Worm (Caenorhabditis elegans) whole organism, midembryonic: ENCODE measurements around the gene meg-2.

Source experiments
- T22C8.4 ChIP-seq: fragments of 200-800 bp; sonication (Bioruptor generic); IDR thresholded peaks from 2 replicates; pipeline ENCODE4 v1.3.6; 2022; ENCODE audit warnings: missing genetic modification characterization, missing compliant biosample characterization
- cog-1 ChIP-seq: sonication (generic microtip); optimal IDR thresholded peaks from 2 replicates; lab custom pipeline; 2016; ENCODE audit warnings: missing genetic modification characterization, missing compliant biosample characterization
- flt-1 ChIP-seq: fragments of 200-800 bp; sonication (Bioruptor generic); IDR thresholded peaks from 2 replicates; pipeline ENCODE4 v1.3.6; 2022; ENCODE audit warnings: missing genetic modification characterization, missing compliant biosample characterization
- klf-2 ChIP-seq: fragments of 200-800 bp; sonication (Bioruptor generic); conservative IDR thresholded peaks from 2 replicates; pipeline ENCODE4 v1.3.6; 2022; ENCODE audit warnings: missing genetic modification reagents, missing genetic modification characterization, missing compliant biosample characterization
- med-1 ChIP-seq: sonication (generic microtip); optimal IDR thresholded peaks from 2 replicates; lab custom pipeline; 2017; ENCODE audit warnings: missing genetic modification characterization, mild to moderate bottlenecking, missing compliant biosample characterization, antibody characterized with exemption, missing genetic modification reagents; ENCODE audit not compliant: insufficient read depth
- ref-1 ChIP-seq: fragments of 200-800 bp; sonication (Bioruptor generic); conservative IDR thresholded peaks from 2 replicates; pipeline ENCODE4 v1.3.6; 2022; ENCODE audit warnings: missing genetic modification reagents, missing genetic modification characterization, missing compliant biosample characterization
- tab-1 ChIP-seq: fragments of 200-800 bp; sonication (Bioruptor generic); IDR thresholded peaks from 2 replicates; pipeline ENCODE4 v1.3.6; 2022; ENCODE audit warnings: missing genetic modification characterization, missing compliant biosample characterization
- ztf-23 ChIP-seq: fragments of 200-800 bp; sonication (Bioruptor generic); IDR thresholded peaks from 2 replicates; pipeline ENCODE4 v1.3.6; 2022; ENCODE audit warnings: missing genetic modification reagents, missing genetic modification characterization, missing compliant biosample characterization
- ztf-29 ChIP-seq: fragments of 200-800 bp; sonication (Bioruptor generic); IDR thresholded peaks from 2 replicates; pipeline ENCODE4 v1.3.6; 2022; ENCODE audit warnings: missing genetic modification reagents, missing genetic modification characterization, missing compliant biosample characterization

meg-2 gene

DNA sequence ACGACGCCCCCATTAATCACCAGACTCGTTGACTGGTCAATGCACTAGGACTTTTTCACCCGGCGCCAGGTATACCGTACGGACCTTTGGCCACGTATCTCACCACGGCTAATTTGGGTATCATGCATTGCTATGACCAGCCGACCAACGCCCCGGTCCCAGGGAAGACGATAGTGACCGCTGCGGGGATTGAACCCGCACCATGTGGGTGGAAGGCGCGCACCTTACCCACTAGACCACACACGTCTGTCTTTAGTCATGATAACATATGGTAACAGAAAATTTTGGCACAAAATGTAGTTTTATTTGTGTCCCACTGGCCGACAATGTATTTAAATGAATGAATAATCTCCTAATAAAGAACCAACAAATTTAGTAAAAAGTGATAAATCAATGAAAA lies 39.7 kb downstream of the meg-2 start:
- TF ChIP-seq ztf-23 (no peak), flt-1 (GFP tag; lab: Robert Waterston, UW) (0 out of 2 replicates have a peak, but pooled peaks have one; percentile 33)

- no peak for TF ChIP-seq ztf-23
- TF ChIP-seq cog-1 (tag; lab: Kevin White, UChicago): no peak
- TF ChIP-seq tab-1 (GFP tag; lab: Robert Waterston, UW): no peak
- no peak for TF ChIP-seq ref-1
- TF ChIP-seq med-1: no peak
- no peak for TF ChIP-seq klf-2 (GFP tag; lab: Robert Waterston, UW)
- no peak for TF ChIP-seq ztf-29
- TF ChIP-seq T22C8.4 (GFP tag; lab: Robert Waterston, UW): no peak
- TF ChIP-seq flt-1 (GFP tag; lab: Robert Waterston, UW): no peak
Measured at ce11 chrX:13885131-13885530, 40.8 kb downstream of the meg-2 start.

ce11 chrX:13884157-13884556 lies 41.8 kb downstream of the meg-2 start:
- TF ChIP-seq tab-1 (GFP tag; lab: Robert Waterston, UW): no peak
- TF ChIP-seq med-1: no peak
- no peak for TF ChIP-seq klf-2 (GFP tag; lab: Robert Waterston, UW)
- no peak for TF ChIP-seq flt-1 (GFP tag; lab: Robert Waterston, UW)
- no peak for TF ChIP-seq cog-1 (tag; lab: Kevin White, UChicago)
- TF ChIP-seq ref-1: no peak
- no peak for TF ChIP-seq T22C8.4 (GFP tag; lab: Robert Waterston, UW)
- no peak for TF ChIP-seq ztf-23
- no peak for TF ChIP-seq ztf-29

DNA sequence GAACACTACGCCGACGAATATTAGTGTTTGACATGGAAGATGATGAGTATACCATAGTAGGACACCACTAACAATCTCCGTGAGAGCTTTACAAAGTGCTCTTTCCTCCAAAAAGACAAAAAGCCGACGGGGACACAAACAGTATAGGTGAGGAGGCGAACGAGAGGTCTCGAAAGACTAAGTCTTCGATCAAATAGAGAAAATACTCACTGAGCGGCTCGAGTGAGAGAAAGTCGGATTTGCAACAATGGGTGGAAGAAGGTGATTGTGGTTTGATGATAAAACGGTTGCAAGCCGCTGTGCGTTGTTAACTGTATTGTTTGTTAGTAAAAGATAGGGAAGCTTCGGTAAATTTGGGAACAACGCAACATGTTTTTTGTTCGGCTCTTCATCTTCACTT lies 43.3 kb downstream of the meg-2 start, which contains the start of gene hlb-1:
TSS of gene hlb-1 (minus strand) at position 101 of the 400 bp plus-strand sequence.
- TF ChIP-seq ref-1 (no peak), klf-2 (GFP tag; lab: Robert Waterston, UW) (no peak), ztf-23 (0 out of 2 replicates have a peak, but pooled peaks have one; percentile 23), T22C8.4 (GFP tag; lab: Robert Waterston, UW) (no peak), tab-1 (GFP tag; lab: Robert Waterston, UW) (no peak), flt-1 (GFP tag; lab: Robert Waterston, UW) (no peak), cog-1 (tag; lab: Kevin White, UChicago) (no peak), med-1 (no peak), ztf-29 (no peak)

DNA sequence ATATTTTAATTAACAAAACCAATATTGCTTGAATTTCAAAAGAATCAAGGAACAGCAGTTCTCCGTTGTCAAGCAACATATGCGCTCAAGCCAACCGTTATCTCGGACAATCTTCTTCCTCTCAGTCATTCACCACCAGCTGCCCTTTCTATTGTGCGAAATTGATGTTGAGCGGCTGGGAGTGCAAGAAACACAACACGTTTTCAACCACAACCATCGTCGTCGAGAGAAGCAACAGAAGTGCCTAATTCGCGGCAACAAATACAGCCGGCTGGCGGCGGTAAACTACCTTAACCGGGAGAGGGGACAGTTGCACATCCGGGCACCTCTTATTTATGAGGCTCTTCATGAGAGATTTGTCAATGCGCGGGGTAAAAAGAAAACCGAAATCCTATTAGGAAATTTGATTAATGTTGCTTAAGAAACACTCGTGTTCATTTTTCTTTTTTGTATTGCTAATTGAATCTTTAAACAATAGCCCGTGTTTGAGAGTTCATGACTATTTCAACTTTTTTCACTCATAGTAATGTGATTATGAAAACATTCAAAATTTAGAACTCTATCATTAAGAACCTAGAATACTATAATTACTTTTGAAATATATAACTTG lies 44.1 kb downstream of the meg-2 start:
- no peak for TF ChIP-seq ref-1
- TF ChIP-seq klf-2 (GFP tag; lab: Robert Waterston, UW): no peak
- TF ChIP-seq cog-1 (tag; lab: Kevin White, UChicago): no peak
- no peak for TF ChIP-seq flt-1 (GFP tag; lab: Robert Waterston, UW)
- TF ChIP-seq T22C8.4 (GFP tag; lab: Robert Waterston, UW): no peak
- TF ChIP-seq ztf-29: no peak
- TF ChIP-seq med-1: no peak
- no peak for TF ChIP-seq tab-1 (GFP tag; lab: Robert Waterston, UW)
- TF ChIP-seq ztf-23: no peak

DNA sequence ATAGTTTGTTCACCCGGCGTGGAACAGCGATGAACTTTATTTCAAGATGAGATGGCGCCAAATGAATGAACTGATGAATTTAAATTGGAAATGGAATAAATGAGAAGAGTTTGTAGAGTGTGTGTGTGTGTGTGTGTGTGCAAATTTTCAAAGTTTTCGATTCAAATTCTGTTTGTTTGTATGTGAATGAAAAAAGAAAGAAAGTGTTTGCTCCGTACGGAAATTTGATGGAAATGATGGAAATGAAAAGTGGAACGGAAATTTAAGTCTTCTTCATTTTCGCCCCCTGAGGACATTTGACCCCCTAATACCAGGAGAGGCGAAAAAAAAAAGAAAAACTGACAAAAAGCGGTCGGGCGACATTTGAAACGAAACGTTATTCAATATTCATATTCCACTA lies 47.8 kb downstream of the meg-2 start:
- TF ChIP-seq ztf-23 (no peak), T22C8.4 (GFP tag; lab: Robert Waterston, UW) (no peak), med-1 (no peak), cog-1 (tag; lab: Kevin White, UChicago) (no peak), ztf-29 (no peak), ref-1 (no peak)

DNA sequence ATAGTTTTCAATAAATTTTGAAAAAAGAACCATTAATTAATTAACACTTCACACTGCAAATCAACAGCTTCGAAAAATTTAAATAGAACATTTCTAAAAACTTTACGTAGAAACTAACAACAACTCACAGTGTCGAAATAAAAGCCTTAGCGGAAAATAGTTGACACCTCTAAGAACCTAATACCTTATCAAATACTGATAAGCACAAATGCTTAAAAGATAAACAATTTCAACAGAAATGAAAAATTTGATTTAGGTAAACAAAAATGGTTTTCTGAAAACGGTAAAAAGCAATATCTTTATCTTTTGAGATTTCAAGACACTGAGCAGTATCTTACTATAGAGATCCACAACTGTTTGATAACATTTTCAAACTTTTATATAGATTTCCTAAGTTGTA lies 49.1 kb downstream of the meg-2 start:
- no peak for TF ChIP-seq ref-1
- TF ChIP-seq tab-1 (GFP tag; lab: Robert Waterston, UW): no peak
- no peak for TF ChIP-seq med-1
- no peak for TF ChIP-seq ztf-23
- TF ChIP-seq T22C8.4 (GFP tag; lab: Robert Waterston, UW): no peak
- no peak for TF ChIP-seq ztf-29
- no peak for TF ChIP-seq cog-1 (tag; lab: Kevin White, UChicago)
- no peak for TF ChIP-seq klf-2 (GFP tag; lab: Robert Waterston, UW)
- TF ChIP-seq flt-1 (GFP tag; lab: Robert Waterston, UW): no peak

- no peak for TF ChIP-seq ref-1
- TF ChIP-seq ztf-29: no peak
- no peak for TF ChIP-seq med-1
- no peak for TF ChIP-seq klf-2 (GFP tag; lab: Robert Waterston, UW)
- TF ChIP-seq cog-1 (tag; lab: Kevin White, UChicago): no peak
- TF ChIP-seq T22C8.4 (GFP tag; lab: Robert Waterston, UW): no peak
- no peak for TF ChIP-seq tab-1 (GFP tag; lab: Robert Waterston, UW)
- TF ChIP-seq ztf-23: no peak
- no peak for TF ChIP-seq flt-1 (GFP tag; lab: Robert Waterston, UW)
Measured at ce11 chrX:13875913-13876312, 50.0 kb downstream of the meg-2 start.

DNA sequence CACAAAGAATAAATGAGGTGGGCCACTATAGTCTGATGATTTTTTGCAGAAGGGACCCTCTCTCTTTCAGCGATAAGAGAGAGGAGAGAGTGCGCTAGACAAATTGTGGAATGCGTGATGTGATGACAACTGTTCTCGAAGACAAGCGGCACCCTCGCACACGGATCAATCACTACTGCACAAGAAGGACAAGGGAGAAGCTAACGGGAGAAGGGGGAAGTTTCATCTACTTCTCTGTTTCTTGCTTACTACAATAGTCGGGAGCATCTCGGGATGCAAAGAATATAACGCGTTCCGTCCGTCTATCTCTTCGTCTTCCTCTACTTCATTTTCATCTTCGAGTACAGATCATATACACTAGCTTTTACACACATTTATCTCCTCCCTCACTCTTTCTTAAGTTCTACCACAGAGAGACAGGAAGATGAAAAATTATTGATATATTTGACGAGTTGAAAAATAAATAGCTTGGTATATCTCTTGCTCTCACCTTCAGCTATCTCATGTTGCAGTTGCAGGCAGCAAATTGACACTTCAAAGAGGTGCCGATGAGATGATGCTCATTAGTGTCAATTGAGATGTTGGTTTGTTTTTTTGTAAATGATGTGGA lies 52.5 kb downstream of the meg-2 start:
- TF ChIP-seq med-1 (no peak), T22C8.4 (GFP tag; lab: Robert Waterston, UW) (no peak), flt-1 (GFP tag; lab: Robert Waterston, UW) (no peak), cog-1 (tag; lab: Kevin White, UChicago) (no peak), ztf-29 (no peak), tab-1 (GFP tag; lab: Robert Waterston, UW) (no peak), ztf-23 (no peak), klf-2 (GFP tag; lab: Robert Waterston, UW) (no peak), ref-1 (no peak)
